Worm (Caenorhabditis elegans) whole organism, L4 larva: ENCODE data around the gene spk-1.

ENCODE experiments used
- F10B5.3 ChIP-seq: sonication (generic microtip); optimal IDR thresholded peaks from 2 replicates; lab custom pipeline; 2016; ENCODE audit warnings: mild to moderate bottlenecking, missing genetic modification characterization, missing compliant biosample characterization
- F37D6.2 ChIP-seq: sonication (generic microtip); optimal IDR thresholded peaks from 2 replicates; lab custom pipeline; 2016; ENCODE audit warnings: mild to moderate bottlenecking, missing genetic modification characterization, missing compliant biosample characterization
- T20F7.1 ChIP-seq: fragments of 200-800 bp; sonication (Bioruptor generic); optimal IDR thresholded peaks from 2 replicates; lab custom pipeline; 2018; ENCODE audit warnings: mild to moderate bottlenecking, missing genetic modification characterization, missing compliant biosample characterization
- Y105C5A.15 ChIP-seq: fragments of 200-800 bp; sonication (Bioruptor generic); IDR thresholded peaks from 2 replicates; pipeline ENCODE4 v1.3.6; 2022; ENCODE audit warnings: missing genetic modification characterization, missing compliant biosample characterization
- Y5F2A.4 ChIP-seq: fragments of 200-800 bp; sonication (Bioruptor generic); optimal IDR thresholded peaks from 2 replicates; lab custom pipeline; 2018; ENCODE audit warnings: mild to moderate bottlenecking, missing genetic modification characterization, missing compliant biosample characterization
- Y75B8A.6 ChIP-seq: fragments of 200-800 bp; sonication (Bioruptor generic); IDR thresholded peaks from 2 replicates; pipeline ENCODE4 v1.3.6; 2022; ENCODE audit warnings: missing genetic modification reagents, missing genetic modification characterization, missing compliant biosample characterization
- attf-4 ChIP-seq: sonication (generic microtip); optimal IDR thresholded peaks from 3 replicates; lab custom pipeline; 2017; ENCODE audit warnings: missing biosample characterization, missing genetic modification characterization
- ceh-20 ChIP-seq: fragments of 200-800 bp; sonication (Bioruptor generic); IDR thresholded peaks from 2 replicates; pipeline ENCODE4 v1.3.6; 2022; ENCODE audit warnings: missing genetic modification reagents, missing genetic modification characterization, missing compliant biosample characterization
- ceh-28 ChIP-seq: fragments of 150-350 bp; optimal IDR thresholded peaks from 2 replicates; lab custom pipeline; 2014; ENCODE audit warnings: missing biosample characterization, missing genetic modification reagents, missing genetic modification characterization
- ceh-32 ChIP-seq: sonication (generic microtip); optimal IDR thresholded peaks from 2 replicates; lab custom pipeline; 2016; ENCODE audit warnings: mild to moderate bottlenecking, missing genetic modification characterization, missing compliant biosample characterization; ENCODE audit not compliant: poor library complexity
- ctbp-1 ChIP-seq: fragments of 200-800 bp; sonication (Bioruptor generic); IDR thresholded peaks from 2 replicates; pipeline ENCODE4 v1.3.6; 2022; ENCODE audit warnings: missing genetic modification reagents, missing genetic modification characterization, missing compliant biosample characterization
- daf-16 ChIP-seq, 3 experiments: sonication (generic microtip); optimal IDR thresholded peaks; 2 replicates each; lab custom pipeline; 2016 to 2017; ENCODE audit warnings: missing genetic modification characterization in 3 of 3, missing genetic modification reagents in 3 of 3, mild to moderate bottlenecking in 2 of 3, missing compliant biosample characterization in 2 of 3, missing biosample characterization in 1 of 3, moderate library complexity in 1 of 3
- daf-8 ChIP-seq: fragments of 200-800 bp; sonication (Bioruptor generic); IDR thresholded peaks from 2 replicates; pipeline ENCODE4 v1.3.6; 2022; ENCODE audit warnings: missing genetic modification characterization, missing compliant biosample characterization
- dmd-8 ChIP-seq: fragments of 200-800 bp; sonication (Bioruptor generic); IDR thresholded peaks from 2 replicates; pipeline ENCODE4 v1.3.6; 2022; ENCODE audit warnings: missing genetic modification characterization, missing compliant biosample characterization
- dmd-9 ChIP-seq: fragments of 200-800 bp; sonication (Bioruptor generic); IDR thresholded peaks from 2 replicates; pipeline ENCODE4 v1.3.6; 2022; ENCODE audit warnings: missing genetic modification reagents, missing genetic modification characterization, missing compliant biosample characterization
- duxl-1 ChIP-seq: sonication (generic microtip); optimal IDR thresholded peaks from 2 replicates; lab custom pipeline; 2016; ENCODE audit warnings: mild to moderate bottlenecking, missing genetic modification characterization, moderate library complexity, missing compliant biosample characterization; ENCODE audit not compliant: poor library complexity
- fkh-10 ChIP-seq: fragments of 150-350 bp; optimal IDR thresholded peaks from 2 replicates; lab custom pipeline; 2014; ENCODE audit warnings: missing biosample characterization, missing genetic modification reagents, missing genetic modification characterization
- gei-8 ChIP-seq: fragments of 200-800 bp; sonication (Bioruptor generic); optimal IDR thresholded peaks from 2 replicates; lab custom pipeline; 2018; ENCODE audit warnings: mild to moderate bottlenecking, missing genetic modification characterization, missing compliant biosample characterization
- hlh-11 ChIP-seq: fragments of 200-800 bp; sonication (Bioruptor generic); optimal IDR thresholded peaks from 2 replicates; lab custom pipeline; 2018; ENCODE audit warnings: mild to moderate bottlenecking, missing genetic modification characterization, missing compliant biosample characterization
- hlh-30 ChIP-seq: sonication (generic microtip); optimal IDR thresholded peaks from 2 replicates; lab custom pipeline; 2017; ENCODE audit warnings: antibody characterized with exemption, mild to moderate bottlenecking, missing genetic modification characterization, missing compliant biosample characterization; ENCODE audit not compliant: insufficient read depth
- jun-1 ChIP-seq: fragments of 150-350 bp; optimal IDR thresholded peaks from 2 replicates; lab custom pipeline; 2014; ENCODE audit warnings: missing biosample characterization, missing genetic modification reagents, missing genetic modification characterization
- lin-29 ChIP-seq: fragments of 200-800 bp; sonication (Bioruptor generic); IDR thresholded peaks from 2 replicates; pipeline ENCODE4 v1.3.6; 2022; ENCODE audit warnings: missing genetic modification reagents, missing genetic modification characterization, missing compliant biosample characterization
- lin-39 ChIP-seq: fragments of 150-350 bp; optimal IDR thresholded peaks from 2 replicates; lab custom pipeline; 2014; ENCODE audit warnings: missing biosample characterization, missing genetic modification reagents, missing genetic modification characterization
- lir-3 ChIP-seq: sonication (generic microtip); optimal IDR thresholded peaks from 2 replicates; lab custom pipeline; 2016; ENCODE audit warnings: mild to moderate bottlenecking, missing genetic modification characterization, missing compliant biosample characterization
- madf-5 ChIP-seq, 2 experiments: fragments of 200-800 bp; sonication (Bioruptor generic); IDR thresholded peaks; 2 replicates each; pipeline ENCODE4 v1.3.6; 2022; ENCODE audit warnings: missing compliant biosample characterization in 2 of 2, missing genetic modification characterization in 2 of 2
- mdl-1 ChIP-seq, 2 experiments: fragments of 150-350 bp in 1 of 2; sonication (generic microtip) in 1 of 2; optimal IDR thresholded peaks; 2 replicates each; lab custom pipeline; 2014 to 2017; ENCODE audit warnings: missing biosample characterization in 2 of 2, missing genetic modification characterization in 2 of 2
- mep-1 ChIP-seq: fragments of 150-350 bp; sonication (generic microtip); optimal IDR thresholded peaks from 3 replicates; lab custom pipeline; 2014; ENCODE audit warnings: missing biosample characterization, missing genetic modification characterization
- mes-2 ChIP-seq: sonication (generic microtip); optimal IDR thresholded peaks from 2 replicates; lab custom pipeline; 2016; ENCODE audit warnings: missing genotype, mild to moderate bottlenecking, missing genetic modification characterization, missing compliant biosample characterization; ENCODE audit not compliant: poor library complexity, severe bottlenecking
- mxl-3 ChIP-seq: fragments of 200-800 bp; sonication (Bioruptor generic); optimal IDR thresholded peaks from 2 replicates; lab custom pipeline; 2018; ENCODE audit warnings: mild to moderate bottlenecking, missing genetic modification characterization, missing compliant biosample characterization
- nhr-102 ChIP-seq: sonication (generic microtip); optimal IDR thresholded peaks from 2 replicates; lab custom pipeline; 2016; ENCODE audit warnings: mild to moderate bottlenecking, missing genetic modification characterization, moderate library complexity, missing compliant biosample characterization
- nhr-25 ChIP-seq: sonication (generic microtip); optimal IDR thresholded peaks from 2 replicates; lab custom pipeline; 2017; ENCODE audit warnings: missing genetic modification characterization, mild to moderate bottlenecking, missing compliant biosample characterization, antibody characterized with exemption, moderate library complexity, borderline replicate concordance; ENCODE audit not compliant: insufficient read depth
- nhr-42 ChIP-seq: fragments of 200-800 bp; sonication (Bioruptor generic); IDR thresholded peaks from 2 replicates; pipeline ENCODE4 v1.3.6; 2022; ENCODE audit warnings: missing genetic modification characterization, missing compliant biosample characterization
- nhr-48 ChIP-seq: sonication (generic microtip); optimal IDR thresholded peaks from 2 replicates; lab custom pipeline; 2016; ENCODE audit warnings: mild to moderate bottlenecking, missing genetic modification characterization, missing compliant biosample characterization
- nhr-76 ChIP-seq: fragments of 150-350 bp; optimal IDR thresholded peaks from 2 replicates; lab custom pipeline; 2014; ENCODE audit warnings: missing biosample characterization, missing genetic modification characterization
- php-3 ChIP-seq: fragments of 200-800 bp; sonication (Bioruptor generic); IDR thresholded peaks from 2 replicates; pipeline ENCODE4 v1.3.6; 2022; ENCODE audit warnings: missing genetic modification reagents, missing genetic modification characterization, missing compliant biosample characterization
- rbr-2 ChIP-seq: sonication (generic microtip); optimal IDR thresholded peaks from 2 replicates; lab custom pipeline; 2016; ENCODE audit warnings: missing genotype, missing genetic modification characterization, missing compliant biosample characterization
- saeg-2 ChIP-seq: fragments of 200-800 bp; sonication (Bioruptor generic); IDR thresholded peaks from 2 replicates; pipeline ENCODE4 v1.3.6; 2022; ENCODE audit warnings: missing genetic modification reagents, missing genetic modification characterization, missing compliant biosample characterization
- set-16 ChIP-seq: fragments of 200-800 bp; sonication (Bioruptor generic); IDR thresholded peaks from 2 replicates; pipeline ENCODE4 v1.3.6; 2022; ENCODE audit warnings: missing genetic modification reagents, missing genetic modification characterization, missing compliant biosample characterization
- snpc-1.2 ChIP-seq: fragments of 200-800 bp; sonication (Bioruptor generic); IDR thresholded peaks from 2 replicates; pipeline ENCODE4 v1.3.6; 2022; ENCODE audit warnings: missing genetic modification reagents, missing genetic modification characterization, missing compliant biosample characterization
- snpc-4 ChIP-seq: fragments of 150-350 bp; optimal IDR thresholded peaks from 2 replicates; lab custom pipeline; 2014; ENCODE audit warnings: missing biosample characterization, missing genetic modification characterization
- spr-1 ChIP-seq: sonication (generic microtip); optimal IDR thresholded peaks from 2 replicates; lab custom pipeline; 2016; ENCODE audit warnings: mild to moderate bottlenecking, missing genetic modification characterization, missing compliant biosample characterization
- unc-130 ChIP-seq: sonication (generic microtip); optimal IDR thresholded peaks from 2 replicates; lab custom pipeline; 2016; ENCODE audit warnings: missing genetic modification reagents, missing genetic modification characterization, missing compliant biosample characterization
- unc-62 ChIP-seq, 3 experiments: fragments of 150-350 bp in 1 of 3; sonication (generic microtip); optimal IDR thresholded peaks in 2 of 3; peaks in 1 of 3; 1 replicate in 1 of 3; 2 replicates in 2 of 3; lab custom pipeline; 2014 to 2017; ENCODE audit warnings: missing biosample characterization in 3 of 3, missing genetic modification characterization in 3 of 3, missing genetic modification reagents in 3 of 3, missing genotype in 1 of 3
- vab-7 ChIP-seq: fragments of 200-800 bp; sonication (Bioruptor generic); IDR thresholded peaks from 2 replicates; pipeline ENCODE4 v1.3.6; 2022; ENCODE audit warnings: missing genetic modification reagents, missing genetic modification characterization, missing compliant biosample characterization
- zfp-3 ChIP-seq: fragments of 200-800 bp; sonication (Bioruptor generic); conservative IDR thresholded peaks from 2 replicates; pipeline ENCODE4 v1.3.6; 2022; ENCODE audit warnings: missing genetic modification reagents, missing genetic modification characterization, missing compliant biosample characterization
- zip-2 ChIP-seq: fragments of 150-350 bp; optimal IDR thresholded peaks from 2 replicates; lab custom pipeline; 2014; ENCODE audit warnings: missing biosample characterization, missing genetic modification characterization
- ztf-11 ChIP-seq: fragments of 150-350 bp; optimal IDR thresholded peaks from 2 replicates; lab custom pipeline; 2014; ENCODE audit warnings: missing biosample characterization, missing genetic modification characterization

spk-1 gene

ce11 chrIII:9455980-9456658, at the start of gene spk-1, which contains the start of gene rheb-1 (continued):
- peak; percentile 70 for TF ChIP-seq mxl-3 (GFP tag; lab: Kevin White, UChicago)
- peak; percentile 49 for TF ChIP-seq duxl-1 (tag; lab: Kevin White, UChicago)
- peak; percentile 81 for TF ChIP-seq unc-130 (GFP tag; lab: Kevin White, UChicago)
- peak; percentile 37 for TF ChIP-seq F10B5.3 (tag; lab: Kevin White, UChicago)
- TF ChIP-seq dmd-8 (GFP tag; lab: Robert Waterston, UW), result no peak
- TF ChIP-seq lin-39 (tag; lab: Kevin White, UChicago), result no peak
- TF ChIP-seq nhr-42, result 0 out of 2 replicates have a peak, but pooled peaks have one; percentile 53
- peak; percentile 89 for TF ChIP-seq nhr-48 (tag; lab: Kevin White, UChicago)
- peak; percentile 97 for TF ChIP-seq hlh-11 (tag; lab: Kevin White, UChicago)
- peak; percentile 77 for TF ChIP-seq spr-1
- TF ChIP-seq jun-1, result no peak
- TF ChIP-seq vab-7, result peak; percentile 66
- TF ChIP-seq zip-2 (tag; lab: Kevin White, UChicago), result no peak
- no peak for TF ChIP-seq lir-3 (tag; lab: Kevin White, UChicago)
- TF ChIP-seq madf-5 (GFP tag; IDR thresholded peaks at IDR 0.05; lab: Robert Waterston, UW), result 0 out of 4 replicates have a peak, but pooled peaks of 1 of the 2 experiments have one; percentile 14
- peak; percentile 89 for TF ChIP-seq rbr-2 (tag; lab: Kevin White, UChicago)
- TF ChIP-seq attf-4 (tag; lab: Kevin White, UChicago), result no peak
- TF ChIP-seq mdl-1 (tag; optimal IDR thresholded peaks at IDR 0.05; lab: Kevin White, UChicago), result peak in 1 of 2 experiments; percentile 64
- no peak for TF ChIP-seq ztf-11
- TF ChIP-seq saeg-2 (GFP tag; lab: Robert Waterston, UW), result peak; percentile 78; the same call in 1 of the 2 replicates
- peak; percentile 97 for TF ChIP-seq hlh-30
- TF ChIP-seq Y75B8A.6 (GFP tag; lab: Robert Waterston, UW), result peak; percentile 29; the same call in 1 of the 2 replicates
- TF ChIP-seq snpc-4 (tag; lab: Kevin White, UChicago), result no peak
- TF ChIP-seq fkh-10 (GFP tag; lab: Kevin White, UChicago), result peak; percentile 80
- TF ChIP-seq ctbp-1 (GFP tag; lab: Robert Waterston, UW), result peak; percentile 80
- TF ChIP-seq gei-8, result no peak
- peak; percentile 94 for TF ChIP-seq mes-2 (tag; lab: Kevin White, UChicago)
- peak; percentile 63 for TF ChIP-seq ceh-28 (tag; lab: Kevin White, UChicago)
- no peak for TF ChIP-seq dmd-9 (GFP tag; lab: Robert Waterston, UW)
- TF ChIP-seq php-3 (GFP tag; lab: Robert Waterston, UW), result peak; percentile 88
- peak; percentile 67 for TF ChIP-seq nhr-25 (tag; lab: Kevin White, UChicago)
- peak; percentile 61 for TF ChIP-seq set-16 (GFP tag; lab: Robert Waterston, UW)
- TF ChIP-seq unc-62 (GFP tag; optimal IDR thresholded peaks at IDR 0.05 in 1 of 2; lab: Kevin White, UChicago), result no peak
- no peak for TF ChIP-seq unc-62 (tag; optimal IDR thresholded peaks at IDR 0.05; lab: Kevin White, UChicago)
- TF ChIP-seq daf-16 (GFP tag; optimal IDR thresholded peaks at IDR 0.05; lab: Kevin White, UChicago), result peak; percentile 50 to 74
- TF ChIP-seq daf-16 (tag; optimal IDR thresholded peaks at IDR 0.05; lab: Kevin White, UChicago), result peak; percentile 94
- no peak for TF ChIP-seq daf-8 (GFP tag; lab: Robert Waterston, UW)
- no peak for TF ChIP-seq Y105C5A.15 (GFP tag; lab: Robert Waterston, UW)
- TF ChIP-seq zfp-3 (GFP tag; lab: Robert Waterston, UW), result peak; percentile 63; the same call in 1 of the 2 replicates
- TF ChIP-seq ceh-20, result peak; percentile 91
- TF ChIP-seq F37D6.2 (tag; lab: Kevin White, UChicago), result peak; percentile 72
- peak; percentile 83 for TF ChIP-seq T20F7.1 (GFP tag; lab: Kevin White, UChicago)
- TF ChIP-seq Y5F2A.4, result no peak
- TF ChIP-seq mep-1 (tag; lab: Kevin White, UChicago), result peak; percentile 89
- TF ChIP-seq lin-29 (GFP tag; lab: Robert Waterston, UW), result peak; percentile 57; the same call in 1 of the 2 replicates
- peak; percentile 89 for TF ChIP-seq nhr-102 (tag; lab: Kevin White, UChicago)
- TF ChIP-seq snpc-1.2 (GFP tag; lab: Robert Waterston, UW), result no peak
- no peak for TF ChIP-seq ceh-32 (tag; lab: Kevin White, UChicago)
- no peak for TF ChIP-seq nhr-76 (tag; lab: Kevin White, UChicago)
